Worm (Caenorhabditis elegans) whole organism, L4 larva: ENCODE data around the gene ZK381.2.

Source experiments
- D1046.2 ChIP-seq: fragments of 200-800 bp; sonication (Bioruptor generic); IDR thresholded peaks from 2 replicates; pipeline ENCODE4 v1.3.6; 2022; ENCODE audit warnings: missing genetic modification characterization, missing compliant biosample characterization
- F26F4.8 ChIP-seq: fragments of 200-800 bp; sonication (Bioruptor generic); conservative IDR thresholded peaks from 2 replicates; pipeline ENCODE4 v1.3.6; 2022; ENCODE audit warnings: missing genetic modification characterization, missing compliant biosample characterization
- F49E8.2 ChIP-seq: sonication (generic microtip); optimal IDR thresholded peaks from 2 replicates; lab custom pipeline; 2016; ENCODE audit warnings: missing compliant biosample characterization, mild to moderate bottlenecking, missing genetic modification characterization, borderline replicate concordance
- Y105C5A.15 ChIP-seq: fragments of 200-800 bp; sonication (Bioruptor generic); IDR thresholded peaks from 2 replicates; pipeline ENCODE4 v1.3.6; 2022; ENCODE audit warnings: missing genetic modification characterization, missing compliant biosample characterization
- Y48G9A.11 ChIP-seq: fragments of 200-800 bp; sonication (Bioruptor generic); IDR thresholded peaks from 2 replicates; pipeline ENCODE4 v1.3.6; 2022; ENCODE audit warnings: missing genetic modification reagents, missing genetic modification characterization, missing compliant biosample characterization
- Y75B8A.6 ChIP-seq: fragments of 200-800 bp; sonication (Bioruptor generic); IDR thresholded peaks from 2 replicates; pipeline ENCODE4 v1.3.6; 2022; ENCODE audit warnings: missing genetic modification reagents, missing genetic modification characterization, missing compliant biosample characterization
- ZK546.5 ChIP-seq, 2 experiments: sonication (generic microtip); optimal IDR thresholded peaks; 2 replicates each; lab custom pipeline; 2017; ENCODE audit warnings: missing biosample characterization in 2 of 2, missing genetic modification characterization in 2 of 2
- aha-1 ChIP-seq: fragments of 150-350 bp; peaks from one replicate; lab custom pipeline; 2014; ENCODE audit warnings: missing biosample characterization, missing genetic modification characterization
- arid-1 ChIP-seq: fragments of 200-800 bp; sonication (Bioruptor generic); conservative IDR thresholded peaks from 2 replicates; pipeline ENCODE4 v1.3.6; 2022; ENCODE audit warnings: missing genetic modification reagents, missing genetic modification characterization, missing compliant biosample characterization
- ceh-20 ChIP-seq: fragments of 200-800 bp; sonication (Bioruptor generic); IDR thresholded peaks from 2 replicates; pipeline ENCODE4 v1.3.6; 2022; ENCODE audit warnings: missing genetic modification reagents, missing genetic modification characterization, missing compliant biosample characterization
- ceh-32 ChIP-seq: sonication (generic microtip); optimal IDR thresholded peaks from 2 replicates; lab custom pipeline; 2016; ENCODE audit warnings: mild to moderate bottlenecking, missing genetic modification characterization, missing compliant biosample characterization; ENCODE audit not compliant: poor library complexity
- ceh-44 ChIP-seq: fragments of 200-800 bp; sonication (Bioruptor generic); IDR thresholded peaks from 2 replicates; pipeline ENCODE4 v1.3.6; 2022; ENCODE audit warnings: missing genetic modification reagents, missing genetic modification characterization, missing compliant biosample characterization
- ceh-62 ChIP-seq: sonication (generic microtip); optimal IDR thresholded peaks from 2 replicates; lab custom pipeline; 2017; ENCODE audit warnings: missing biosample characterization, missing genetic modification characterization
- cey-2 ChIP-seq: sonication (generic microtip); optimal IDR thresholded peaks from 3 replicates; lab custom pipeline; 2017; ENCODE audit warnings: missing genetic modification characterization, mild to moderate bottlenecking, missing compliant biosample characterization, antibody characterized with exemption, borderline replicate concordance; ENCODE audit not compliant: insufficient read depth
- ctbp-1 ChIP-seq: fragments of 200-800 bp; sonication (Bioruptor generic); IDR thresholded peaks from 2 replicates; pipeline ENCODE4 v1.3.6; 2022; ENCODE audit warnings: missing genetic modification reagents, missing genetic modification characterization, missing compliant biosample characterization
- dpl-1 ChIP-seq: fragments of 150-350 bp; optimal IDR thresholded peaks from 2 replicates; lab custom pipeline; 2014; ENCODE audit warnings: missing biosample characterization, missing genetic modification reagents, missing genetic modification characterization
- fkh-10 ChIP-seq: fragments of 150-350 bp; optimal IDR thresholded peaks from 2 replicates; lab custom pipeline; 2014; ENCODE audit warnings: missing biosample characterization, missing genetic modification reagents, missing genetic modification characterization
- fos-1 ChIP-seq: fragments of 150-350 bp; optimal IDR thresholded peaks from 2 replicates; lab custom pipeline; 2014; ENCODE audit warnings: missing biosample characterization, missing genetic modification characterization
- gei-8 ChIP-seq: fragments of 200-800 bp; sonication (Bioruptor generic); optimal IDR thresholded peaks from 2 replicates; lab custom pipeline; 2018; ENCODE audit warnings: mild to moderate bottlenecking, missing genetic modification characterization, missing compliant biosample characterization
- hlh-30 ChIP-seq: sonication (generic microtip); optimal IDR thresholded peaks from 2 replicates; lab custom pipeline; 2017; ENCODE audit warnings: antibody characterized with exemption, mild to moderate bottlenecking, missing genetic modification characterization, missing compliant biosample characterization; ENCODE audit not compliant: insufficient read depth
- hmg-1.1 ChIP-seq: fragments of 200-800 bp; sonication (Bioruptor generic); IDR thresholded peaks from 2 replicates; pipeline ENCODE4 v1.3.6; 2022; ENCODE audit warnings: missing genetic modification reagents, missing genetic modification characterization, missing compliant biosample characterization
- mdl-1 ChIP-seq, 2 experiments: fragments of 150-350 bp in 1 of 2; sonication (generic microtip) in 1 of 2; optimal IDR thresholded peaks; 2 replicates each; lab custom pipeline; 2014 to 2017; ENCODE audit warnings: missing biosample characterization in 2 of 2, missing genetic modification characterization in 2 of 2
- nhr-25 ChIP-seq: sonication (generic microtip); optimal IDR thresholded peaks from 2 replicates; lab custom pipeline; 2017; ENCODE audit warnings: missing genetic modification characterization, mild to moderate bottlenecking, missing compliant biosample characterization, antibody characterized with exemption, moderate library complexity, borderline replicate concordance; ENCODE audit not compliant: insufficient read depth
- nhr-42 ChIP-seq: fragments of 200-800 bp; sonication (Bioruptor generic); IDR thresholded peaks from 2 replicates; pipeline ENCODE4 v1.3.6; 2022; ENCODE audit warnings: missing genetic modification characterization, missing compliant biosample characterization
- nhr-48 ChIP-seq: sonication (generic microtip); optimal IDR thresholded peaks from 2 replicates; lab custom pipeline; 2016; ENCODE audit warnings: mild to moderate bottlenecking, missing genetic modification characterization, missing compliant biosample characterization
- nhr-6 ChIP-seq: fragments of 150-350 bp; optimal IDR thresholded peaks from 2 replicates; lab custom pipeline; 2014; ENCODE audit warnings: missing biosample characterization, missing genetic modification characterization
- nhr-77 ChIP-seq: fragments of 150-350 bp; optimal IDR thresholded peaks from 2 replicates; lab custom pipeline; 2014; ENCODE audit warnings: missing biosample characterization, missing genetic modification characterization
- php-3 ChIP-seq: fragments of 200-800 bp; sonication (Bioruptor generic); IDR thresholded peaks from 2 replicates; pipeline ENCODE4 v1.3.6; 2022; ENCODE audit warnings: missing genetic modification reagents, missing genetic modification characterization, missing compliant biosample characterization
- set-16 ChIP-seq: fragments of 200-800 bp; sonication (Bioruptor generic); IDR thresholded peaks from 2 replicates; pipeline ENCODE4 v1.3.6; 2022; ENCODE audit warnings: missing genetic modification reagents, missing genetic modification characterization, missing compliant biosample characterization
- snpc-1.2 ChIP-seq: fragments of 200-800 bp; sonication (Bioruptor generic); IDR thresholded peaks from 2 replicates; pipeline ENCODE4 v1.3.6; 2022; ENCODE audit warnings: missing genetic modification reagents, missing genetic modification characterization, missing compliant biosample characterization
- tra-1 ChIP-seq: fragments of 200-800 bp; sonication (Bioruptor generic); IDR thresholded peaks from 2 replicates; pipeline ENCODE4 v1.3.6; 2022; ENCODE audit warnings: missing genetic modification reagents, missing genetic modification characterization, missing compliant biosample characterization
- unc-39 ChIP-seq: sonication (generic microtip); optimal IDR thresholded peaks from 2 replicates; lab custom pipeline; 2017; ENCODE audit warnings: missing biosample characterization, missing genetic modification characterization
- unc-62 ChIP-seq, 3 experiments: fragments of 150-350 bp in 1 of 3; sonication (generic microtip); optimal IDR thresholded peaks in 2 of 3; peaks in 1 of 3; 1 replicate in 1 of 3; 2 replicates in 2 of 3; lab custom pipeline; 2014 to 2017; ENCODE audit warnings: missing biosample characterization in 3 of 3, missing genetic modification characterization in 3 of 3, missing genetic modification reagents in 3 of 3, missing genotype in 1 of 3
- zip-2 ChIP-seq: fragments of 150-350 bp; optimal IDR thresholded peaks from 2 replicates; lab custom pipeline; 2014; ENCODE audit warnings: missing biosample characterization, missing genetic modification characterization

ZK381.2 gene

ce11 chrIV:6964508-6964907 lies 784 bp upstream of the ZK381.2 start, which contains the start of gene B0478.3:
Gene B0478.3, minus strand, starts transcription at chrIV:6964608.
- TF ChIP-seq Y105C5A.15 (GFP tag; lab: Robert Waterston, UW), result no peak
- TF ChIP-seq gei-8 (GFP tag; lab: Kevin White, UChicago), result no peak
- TF ChIP-seq hlh-30 (tag; lab: Kevin White, UChicago), result no peak
- TF ChIP-seq, all 104 proteins: peak for 0

DNA sequence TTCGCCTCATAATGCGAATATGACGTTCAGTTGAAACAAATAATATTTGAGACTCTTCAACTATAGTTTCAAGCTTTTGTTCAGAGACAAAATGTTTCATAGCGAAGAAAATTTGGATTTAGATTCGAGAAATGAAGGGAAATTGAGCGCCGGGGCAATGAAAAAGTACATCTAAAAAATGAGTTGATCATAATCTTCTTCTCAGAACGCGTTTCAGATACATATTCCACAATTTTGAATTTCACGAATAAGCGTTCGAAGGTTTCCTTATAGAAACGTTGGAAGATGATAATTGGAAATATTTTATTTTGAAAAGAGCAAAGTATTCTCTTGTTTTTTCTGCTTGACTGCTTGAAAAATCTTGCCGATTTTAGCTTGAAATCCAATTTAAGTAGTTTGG lies 5.0 kb downstream of the ZK381.2 start, which contains the start of gene ZK381.8:
Gene ZK381.8, minus strand, starts transcription at position 101 of the 400 bp plus-strand sequence.
- TF ChIP-seq zip-2 (no peak), ceh-20 (GFP tag; lab: Robert Waterston, UW) (no peak), ctbp-1 (GFP tag; lab: Robert Waterston, UW) (no peak)

DNA sequence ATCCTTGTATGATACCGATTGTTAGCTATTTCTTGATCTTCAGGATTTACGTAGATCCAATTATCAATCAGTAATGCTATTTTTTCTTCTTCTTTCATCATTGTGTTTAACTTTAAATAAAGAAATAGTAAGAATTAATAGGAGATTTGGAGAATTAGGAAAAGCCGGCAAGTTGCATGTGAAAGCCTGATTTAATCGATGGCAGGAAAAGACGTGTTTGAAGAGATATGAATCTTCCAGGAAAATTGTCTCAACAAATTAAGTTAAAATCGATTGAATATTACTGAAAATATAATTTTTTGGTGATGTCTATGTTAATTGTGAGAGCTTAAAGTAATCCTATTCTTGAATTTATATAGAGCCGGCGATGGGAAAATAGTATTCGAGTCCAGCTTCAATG lies 5.9 kb downstream of the ZK381.2 start, which contains the start of gene ZK381.62:
Gene ZK381.62, minus strand, starts transcription at position 101 of the 400 bp plus-strand sequence.
- peak; percentile 33 for TF ChIP-seq aha-1 (tag; lab: Kevin White, UChicago)
- TF ChIP-seq hlh-30 (tag; lab: Kevin White, UChicago), result no peak
- no peak for TF ChIP-seq fos-1

ce11 chrIV:6972427-6972826 lies 7.1 kb downstream of the ZK381.2 start, which contains the start of gene nhr-249:
Gene nhr-249, minus strand, starts transcription at chrIV:6972527.
- TF ChIP-seq php-3 (no peak), Y75B8A.6 (GFP tag; lab: Robert Waterston, UW) (no peak), mdl-1 (tag; optimal IDR thresholded peaks at IDR 0.05; lab: Kevin White, UChicago) (no peak), ceh-32 (tag; lab: Kevin White, UChicago) (no peak), nhr-25 (tag; lab: Kevin White, UChicago) (no peak), unc-39 (tag; lab: Kevin White, UChicago) (no peak), tra-1 (GFP tag; lab: Robert Waterston, UW) (no peak), nhr-42 (GFP tag; lab: Robert Waterston, UW) (no peak), fkh-10 (GFP tag; lab: Kevin White, UChicago) (no peak), nhr-6 (tag; lab: Kevin White, UChicago) (no peak), F26F4.8 (GFP tag; lab: Robert Waterston, UW) (no peak), nhr-48 (no peak), ceh-62 (tag; lab: Kevin White, UChicago) (no peak), ceh-44 (no peak)
- TF ChIP-seq, all 104 proteins: peak for 0

ce11 chrIV:6974162-6974938 lies 9.1 kb downstream of the ZK381.2 start:
- TF ChIP-seq ctbp-1 (GFP tag; lab: Robert Waterston, UW) (0 out of 2 replicates have a peak, but pooled peaks have one; percentile 13), set-16 (GFP tag; lab: Robert Waterston, UW) (peak; percentile 91; the same call in 1 of the 2 replicates), cey-2 (no peak), D1046.2 (GFP tag; lab: Robert Waterston, UW) (peak; percentile 38; the same call in 1 of the 2 replicates), hmg-1.1 (GFP tag; lab: Robert Waterston, UW) (no peak), arid-1 (peak; percentile 56; the same call in 1 of the 2 replicates), ZK546.5 (tag; optimal IDR thresholded peaks at IDR 0.05; lab: Kevin White, UChicago) (no peak), F26F4.8 (GFP tag; lab: Robert Waterston, UW) (0 out of 2 replicates have a peak, but pooled peaks have one; percentile 16), mdl-1 (tag; optimal IDR thresholded peaks at IDR 0.05; lab: Kevin White, UChicago) (no peak), nhr-77 (tag; lab: Kevin White, UChicago) (no peak), Y48G9A.11 (peak; percentile 55; the same call in 1 of the 2 replicates), F49E8.2 (tag; lab: Kevin White, UChicago) (peak; percentile 50), unc-62 (GFP tag; optimal IDR thresholded peaks at IDR 0.05 in 1 of 2; lab: Kevin White, UChicago) (peak in 1 of 2 experiments; percentile 7), unc-62 (tag; optimal IDR thresholded peaks at IDR 0.05; lab: Kevin White, UChicago) (no peak), dpl-1 (GFP tag; lab: Kevin White, UChicago) (no peak), snpc-1.2 (GFP tag; lab: Robert Waterston, UW) (peak; percentile 93)
